Fruit fly (Drosophila melanogaster) whole organism, adult: Measurements from ENCODE around the gene mGluR.

Experiments
- CG11617 ChIP-seq: fragments of 200-800 bp; sonication (Bioruptor generic); optimal IDR thresholded peaks from 2 replicates; lab custom pipeline; 2017; ENCODE audit warnings: mild to moderate bottlenecking, missing biosample characterization, missing genetic modification reagents, missing genetic modification characterization
- Clk ChIP-seq: fragments of 200-800 bp; sonication (Bioruptor generic); optimal IDR thresholded peaks from 2 replicates; lab custom pipeline; 2017; ENCODE audit warnings: missing biosample characterization, missing genetic modification characterization
- Crg-1 ChIP-seq: fragments of 200-800 bp; sonication (Bioruptor generic); optimal IDR thresholded peaks from 2 replicates; lab custom pipeline; 2016; ENCODE audit warnings: missing biosample characterization, missing genetic modification characterization
- kay ChIP-seq: fragments of 200-800 bp; sonication (Bioruptor generic); peaks from one replicate; lab custom pipeline; 2016; ENCODE audit warnings: missing biosample characterization, missing genetic modification characterization, borderline replicate concordance

- TF ChIP-seq Crg-1 (GFP tag; lab: Kevin White, UChicago), result no peak
- no peak for TF ChIP-seq Clk (GFP tag; lab: Kevin White, UChicago)
- TF ChIP-seq kay (GFP tag; lab: Kevin White, UChicago), result peak; percentile 38
- TF ChIP-seq CG11617 (GFP tag; lab: Kevin White, UChicago), result no peak
Measured at dm6 chr4:978439-978911, 41.9 kb downstream of the mGluR start, which contains the start of gene fuss.
